Fruit fly (Drosophila melanogaster) S2 (cell line): ENCODE data around the gene halo.

ENCODE experiments used
- CG8478 ChIP-seq: fragments of >200 bp; optimal IDR thresholded peaks from 2 replicates; lab custom pipeline; 2018
- CTCF ChIP-seq, 2 experiments: fragments of >200 bp; optimal IDR thresholded peaks; 2 replicates each; lab custom pipeline; 2018

DNA sequence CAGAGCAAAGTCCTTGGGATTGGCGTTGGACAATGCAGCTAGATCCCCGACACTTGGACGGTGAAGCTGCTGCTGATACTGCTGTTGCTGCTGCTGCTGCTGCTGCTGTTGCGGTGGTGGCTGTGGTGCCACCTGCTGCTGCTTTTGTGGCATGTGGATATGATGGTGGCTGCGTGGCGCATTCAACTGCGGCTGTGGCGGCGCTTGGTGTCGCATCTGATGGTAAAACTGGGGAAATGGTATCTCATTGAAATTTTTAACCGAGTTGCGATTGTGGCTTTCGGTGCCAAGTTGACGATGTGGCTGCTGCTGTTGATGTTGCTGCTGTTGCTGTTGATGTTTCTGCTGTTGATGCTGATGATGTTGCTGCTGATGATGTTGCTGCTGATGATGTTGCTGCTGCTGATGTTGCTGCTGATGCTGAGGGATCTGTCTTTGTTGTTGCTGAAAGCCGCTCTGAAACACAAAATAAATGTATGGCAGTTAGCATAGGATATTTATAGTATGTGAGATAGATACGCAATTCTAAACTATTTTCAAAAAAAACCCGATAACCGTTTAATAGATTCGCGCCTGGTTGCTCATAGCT, 18.9 kb downstream of the halo start:
- TF ChIP-seq CTCF (optimal IDR thresholded peaks at IDR 0.05; lab: Kevin White, UChicago) (no peak), CG8478 (lab: Kevin White, UChicago) (no peak)
